Worm (Caenorhabditis elegans): ENCODE measurements around the gene rpl-11.1.

- TF ChIP-seq lin-15B (tag; optimal IDR thresholded peaks at IDR 0.05) (no peak), unc-62 (GFP tag; optimal IDR thresholded peaks at IDR 0.05 in 1 of 2) (peak in 1 of 2 experiments; percentile 89), unc-62 (tag; optimal IDR thresholded peaks at IDR 0.05) (no peak), dpl-1 (GFP tag; optimal IDR thresholded peaks at IDR 0.05) (no peak), F49E8.2 (tag; optimal IDR thresholded peaks at IDR 0.05; ENCODE audit: borderline replicate concordance) (no peak), jun-1 (tag; optimal IDR thresholded peaks at IDR 0.05) (no peak), pha-4 (GFP tag; IDR thresholded peaks at IDR 0.05) (no peak), pha-4 (tag; optimal IDR thresholded peaks at IDR 0.05) (no peak), saeg-2 (GFP tag; IDR thresholded peaks at IDR 0.05) (0 out of 2 replicates have a peak, but pooled peaks have one; percentile 9), R02D3.7 (tag; optimal IDR thresholded peaks at IDR 0.05) (no peak)
Measured at ce11 chrV:3634293-3635016, 48.6 kb upstream of the rpl-11.1 start.
